Fruit fly (Drosophila melanogaster): Measurements from ENCODE around the gene CG13970.

Gene CG13970

dm6 chr2L:20097105-20097631, 6.8 kb downstream of the CG13970 start, which contains the start of the genes mRpS18B and Kua (continued):
- TF ChIP-seq Sry-δ (GFP tag; optimal IDR thresholded peaks at IDR 0.05): peak; percentile 54
- no peak for TF ChIP-seq wor (GFP tag; IDR thresholded peaks at IDR 0.05)
- TF ChIP-seq CG11398 (GFP tag; optimal IDR thresholded peaks at IDR 0.05): no peak
- no peak for TF ChIP-seq z (GFP tag; IDR thresholded peaks at IDR 0.05)
- TF ChIP-seq Rfx (GFP tag; IDR thresholded peaks at IDR 0.05): peak; percentile 85
- no peak for TF ChIP-seq CG3838 (GFP tag; optimal IDR thresholded peaks at IDR 0.05)
- TF ChIP-seq eve (GFP tag; optimal IDR thresholded peaks at IDR 0.05): no peak
- no peak for TF ChIP-seq shn (GFP tag; optimal IDR thresholded peaks at IDR 0.05)
- no peak for TF ChIP-seq odd (GFP tag; optimal IDR thresholded peaks at IDR 0.05)
- no peak for TF ChIP-seq nerfin-2 (GFP tag; IDR thresholded peaks at IDR 0.05; ENCODE audit: partially characterized antibody)
- TF ChIP-seq yki (optimal IDR thresholded peaks at IDR 0.05): no peak
- no peak for TF ChIP-seq CG13123 (GFP tag; optimal IDR thresholded peaks at IDR 0.05)
- no peak for TF ChIP-seq CG5245 (GFP tag; optimal IDR thresholded peaks at IDR 0.05)
- TF ChIP-seq CG31441 (GFP tag; IDR thresholded peaks at IDR 0.05): peak; percentile 64
- TF ChIP-seq CG8944 (GFP tag; optimal IDR thresholded peaks at IDR 0.05): no peak
- 0 out of 2 replicates have a peak, but pooled peaks have one; percentile 43 for TF ChIP-seq CG42726 (GFP tag; IDR thresholded peaks at IDR 0.05; ENCODE audit: partially characterized antibody)
- peak; percentile 12 for TF ChIP-seq CG10209 (GFP tag; optimal IDR thresholded peaks at IDR 0.05)
- no peak for TF ChIP-seq D (optimal IDR thresholded peaks at IDR 0.05)
- peak; percentile 21 for TF ChIP-seq D (GFP tag; optimal IDR thresholded peaks at IDR 0.05)
- no peak for TF ChIP-seq hb (GFP tag; IDR thresholded peaks at IDR 0.05; ENCODE audit: partially characterized antibody)
- TF ChIP-seq exex (tag; optimal IDR thresholded peaks at IDR 0.05): no peak
- no peak for TF ChIP-seq slp2 (GFP tag; optimal IDR thresholded peaks at IDR 0.05)
- TF ChIP-seq Hmx (GFP tag; optimal IDR thresholded peaks at IDR 0.05): no peak
- peak; percentile 7 for TF ChIP-seq CG12769 (tag; optimal IDR thresholded peaks at IDR 0.05)
- peak; percentile 78 for TF ChIP-seq CG9932 (GFP tag; IDR thresholded peaks at IDR 0.05)
- no peak for TF ChIP-seq pnt (GFP tag; optimal IDR thresholded peaks at IDR 0.05)
- 0 out of 3 replicates have a peak, but pooled peaks have one; percentile 11 for TF ChIP-seq CG11695 (GFP tag; IDR thresholded peaks at IDR 0.05)
- no peak for TF ChIP-seq chn (GFP tag; optimal IDR thresholded peaks at IDR 0.05)
- no peak for TF ChIP-seq slou (GFP tag; optimal IDR thresholded peaks at IDR 0.05)
- no peak for TF ChIP-seq Hr39 (optimal IDR thresholded peaks at IDR 0.05)
- TF ChIP-seq sd (tag; optimal IDR thresholded peaks at IDR 0.05): no peak
- TF ChIP-seq Gsc (GFP tag; IDR thresholded peaks at IDR 0.05): no peak
- TF ChIP-seq ap (GFP tag; IDR thresholded peaks at IDR 0.05): 0 out of 2 replicates have a peak, but pooled peaks have one; percentile 29
- 0 out of 3 replicates have a peak, but pooled peaks have one; percentile 22 for TF ChIP-seq CG2889 (GFP tag; IDR thresholded peaks at IDR 0.05)
- no peak for TF ChIP-seq Trl (optimal IDR thresholded peaks at IDR 0.05)
- no peak for TF ChIP-seq Trl (GFP tag; optimal IDR thresholded peaks at IDR 0.05)
- peak; percentile 43 for TF ChIP-seq Hmr (GFP tag; optimal IDR thresholded peaks at IDR 0.05)
- TF ChIP-seq CG16813 (GFP tag; IDR thresholded peaks at IDR 0.05; ENCODE audit: partially characterized antibody): peak; percentile 65
- 0 out of 2 replicates have a peak, but pooled peaks have one; percentile 28 for TF ChIP-seq CG11085 (GFP tag; IDR thresholded peaks at IDR 0.05)
- TF ChIP-seq HLH3B (GFP tag; IDR thresholded peaks at IDR 0.05): peak; percentile 46; the same call in 1 of the 2 replicates
- TF ChIP-seq CG1647 (GFP tag; optimal IDR thresholded peaks at IDR 0.05): no peak
- no peak for TF ChIP-seq CG2202 (tag; optimal IDR thresholded peaks at IDR 0.05)
- no peak for TF ChIP-seq lov (optimal IDR thresholded peaks at IDR 0.05)
- TF ChIP-seq lov (GFP tag; IDR thresholded peaks at IDR 0.05): no peak
- peak; percentile 44 for TF ChIP-seq CG9215 (GFP tag; IDR thresholded peaks at IDR 0.05)
- TF ChIP-seq tx (GFP tag; optimal IDR thresholded peaks at IDR 0.05): no peak
- TF ChIP-seq HLH54F (GFP tag; optimal IDR thresholded peaks at IDR 0.05): no peak
- no peak for TF ChIP-seq CG12071 (GFP tag; optimal IDR thresholded peaks at IDR 0.05)
- TF ChIP-seq CG31365 (tag; optimal IDR thresholded peaks at IDR 0.05): no peak
- TF ChIP-seq unpg (GFP tag; optimal IDR thresholded peaks at IDR 0.05): peak; percentile 62
- no peak for TF ChIP-seq chinmo (GFP tag; IDR thresholded peaks at IDR 0.05; ENCODE audit: partially characterized antibody)
- no peak for TF ChIP-seq en (GFP tag; optimal IDR thresholded peaks at IDR 0.05)
- peak in 1 of 2 experiments; percentile 54 for TF ChIP-seq bsh (GFP tag; optimal IDR thresholded peaks at IDR 0.05)

All from whole organism, embryonic.